Fruit fly (Drosophila melanogaster) whole organism, embryonic: Measurements from ENCODE around the gene wus.

Source experiments
- Atf-2 ChIP-seq: fragments of 200-800 bp; sonication (Bioruptor generic); optimal IDR thresholded peaks from 2 replicates; lab custom pipeline; 2016; ENCODE audit warnings: missing biosample characterization, missing genetic modification characterization
- B-H1 ChIP-seq: fragments of 200-800 bp; sonication (Bioruptor generic); IDR thresholded peaks from 3 replicates; pipeline ENCODE4 v1.3.6; 2022; ENCODE audit warnings: missing biosample characterization, missing genetic modification characterization
- Bgb ChIP-seq: fragments of 200-800 bp; sonication (Bioruptor generic); IDR thresholded peaks from 2 replicates; pipeline ENCODE4 v1.3.6; 2022; ENCODE audit warnings: missing biosample characterization, missing genetic modification characterization; ENCODE audit not compliant: partially characterized antibody
- CG10321 ChIP-seq: fragments of 200-800 bp; sonication (Bioruptor generic); IDR thresholded peaks from 2 replicates; pipeline ENCODE4 v1.3.6; 2022; ENCODE audit warnings: missing biosample characterization, missing genetic modification characterization
- CG11247 ChIP-seq: fragments of 200-800 bp; sonication (Bioruptor generic); IDR thresholded peaks from 2 replicates; pipeline ENCODE4 v1.3.6; 2022; ENCODE audit warnings: missing biosample characterization, missing genetic modification characterization
- CG12299 ChIP-seq: fragments of 200-800 bp; sonication (Bioruptor generic); optimal IDR thresholded peaks from 2 replicates; lab custom pipeline; 2018; ENCODE audit warnings: missing biosample characterization, mild to moderate bottlenecking, missing genetic modification characterization
- CG13624 ChIP-seq: fragments of 200-800 bp; sonication (Bioruptor generic); optimal IDR thresholded peaks from 2 replicates; lab custom pipeline; 2016; ENCODE audit warnings: missing biosample characterization, missing genetic modification characterization
- CG15479 ChIP-seq: fragments of 200-800 bp; sonication (Bioruptor generic); optimal IDR thresholded peaks from 3 replicates; lab custom pipeline; 2019; ENCODE audit warnings: missing biosample characterization, mild to moderate bottlenecking, missing genetic modification characterization, moderate library complexity
- CG1832 ChIP-seq: fragments of 200-800 bp; sonication (Bioruptor generic); optimal IDR thresholded peaks from 2 replicates; lab custom pipeline; 2017; ENCODE audit warnings: missing biosample characterization, mild to moderate bottlenecking, missing genetic modification characterization, inconsistent platforms
- CG3163 ChIP-seq: fragments of 200-800 bp; sonication (Bioruptor generic); optimal IDR thresholded peaks from 3 replicates; lab custom pipeline; 2016; ENCODE audit warnings: missing biosample characterization, missing genetic modification characterization
- CG4328 ChIP-seq: fragments of 200-800 bp; sonication (Bioruptor generic); optimal IDR thresholded peaks from 3 replicates; lab custom pipeline; 2017; ENCODE audit warnings: missing biosample characterization, missing genetic modification reagents, missing genetic modification characterization
- CG43689 ChIP-seq: fragments of 200-800 bp; sonication (Bioruptor generic); IDR thresholded peaks from 2 replicates; pipeline ENCODE4 v1.3.6; 2022; ENCODE audit warnings: missing biosample characterization, missing genetic modification characterization
- CG4404 ChIP-seq: fragments of 200-800 bp; sonication (Bioruptor generic); IDR thresholded peaks from 2 replicates; pipeline ENCODE4 v1.3.6; 2022; ENCODE audit warnings: missing biosample characterization, missing genetic modification characterization
- CG7372 ChIP-seq: fragments of 200-800 bp; sonication (Bioruptor generic); IDR thresholded peaks from 2 replicates; pipeline ENCODE4 v1.3.6; 2022; ENCODE audit warnings: missing biosample characterization, missing genetic modification characterization
- CG7928 ChIP-seq: fragments of 200-800 bp; sonication (Bioruptor generic); optimal IDR thresholded peaks from 2 replicates; lab custom pipeline; 2017; ENCODE audit warnings: missing biosample characterization, mild to moderate bottlenecking, missing genetic modification characterization
- CG8089 ChIP-seq: fragments of 200-800 bp; sonication (Bioruptor generic); optimal IDR thresholded peaks from 3 replicates; lab custom pipeline; 2016; ENCODE audit warnings: missing biosample characterization, missing genetic modification characterization
- CG9727 ChIP-seq: fragments of 200-800 bp; sonication (Bioruptor generic); optimal IDR thresholded peaks from 3 replicates; lab custom pipeline; 2017; ENCODE audit warnings: missing biosample characterization, mild to moderate bottlenecking, missing genetic modification characterization
- CG9817 ChIP-seq: fragments of 200-800 bp; sonication (Bioruptor generic); optimal IDR thresholded peaks from 2 replicates; lab custom pipeline; 2018; ENCODE audit warnings: missing biosample characterization, mild to moderate bottlenecking, missing genetic modification characterization, moderate library complexity
- CoRest ChIP-seq: fragments of 200-800 bp; sonication (Bioruptor generic); optimal IDR thresholded peaks from 3 replicates; lab custom pipeline; 2018; ENCODE audit warnings: missing biosample characterization, mild to moderate bottlenecking, missing genetic modification characterization, moderate library complexity
- D ChIP-seq, 2 experiments: fragments of 200-800 bp in 1 of 2; fragments of >200 bp in 1 of 2; sonication (Bioruptor generic) in 1 of 2; optimal IDR thresholded peaks; 2 replicates in 1 of 2; 3 replicates in 1 of 2; lab custom pipeline; 2017; ENCODE audit warnings: mild to moderate bottlenecking in 1 of 2, missing biosample characterization in 1 of 2, missing genetic modification characterization in 1 of 2, missing genetic modification reagents in 1 of 2
- D19A ChIP-seq: fragments of 200-800 bp; optimal IDR thresholded peaks from 3 replicates; lab custom pipeline; 2019; ENCODE audit warnings: missing biosample characterization, mild to moderate bottlenecking, missing genetic modification characterization, moderate library complexity
- Dek ChIP-seq: fragments of 200-800 bp; sonication (Bioruptor generic); optimal IDR thresholded peaks from 3 replicates; lab custom pipeline; 2019; ENCODE audit warnings: missing biosample characterization, mild to moderate bottlenecking, missing genetic modification characterization, moderate library complexity
- E2f1 ChIP-seq: fragments of 200-800 bp; sonication (Bioruptor generic); IDR thresholded peaks from 2 replicates; pipeline ENCODE4 v1.3.6; 2022; ENCODE audit warnings: missing biosample characterization, missing genetic modification characterization
- Hey ChIP-seq: fragments of 200-800 bp; sonication (Bioruptor generic); optimal IDR thresholded peaks from 3 replicates; lab custom pipeline; 2018; ENCODE audit warnings: missing biosample characterization, mild to moderate bottlenecking, missing genetic modification characterization
- Hr78 ChIP-seq, 2 experiments: fragments of 200-800 bp in 1 of 2; fragments of >200 bp in 1 of 2; sonication (Bioruptor generic) in 1 of 2; optimal IDR thresholded peaks; 2 replicates each; lab custom pipeline; 2017 to 2019; ENCODE audit warnings: missing biosample characterization in 2 of 2, missing genetic modification characterization in 2 of 2, mild to moderate bottlenecking in 1 of 2, moderate library complexity in 1 of 2
- Myb ChIP-seq: fragments of 200-800 bp; sonication (Bioruptor generic); optimal IDR thresholded peaks from 2 replicates; lab custom pipeline; 2016; ENCODE audit warnings: missing biosample characterization, missing genetic modification characterization
- Opbp ChIP-seq: fragments of 200-800 bp; sonication (Bioruptor generic); IDR thresholded peaks from 3 replicates; pipeline ENCODE4 v1.3.6; 2022; ENCODE audit warnings: missing biosample characterization, missing genetic modification characterization; ENCODE audit not compliant: partially characterized antibody
- PHDP ChIP-seq: fragments of 200-800 bp; sonication (Bioruptor generic); optimal IDR thresholded peaks from 3 replicates; lab custom pipeline; 2018; ENCODE audit warnings: missing biosample characterization, mild to moderate bottlenecking, missing genetic modification characterization, moderate library complexity
- Tbp ChIP-seq: fragments of >200 bp; optimal IDR thresholded peaks from 2 replicates; lab custom pipeline; 2018; ENCODE audit warnings: missing biosample characterization, missing genetic modification characterization
- Trl ChIP-seq, 3 experiments: fragments of >200 bp in 2 of 3; fragments of 200-800 bp in 1 of 3; sonication (Bioruptor generic) in 1 of 3; optimal IDR thresholded peaks; 2 replicates in 1 of 3; 3 replicates in 2 of 3; lab custom pipeline; 2016 to 2017; ENCODE audit warnings: missing biosample characterization in 1 of 3, missing genetic modification characterization in 1 of 3
- abd-A ChIP-seq: fragments of 200-800 bp; sonication (Bioruptor generic); optimal IDR thresholded peaks from 3 replicates; lab custom pipeline; 2019; ENCODE audit warnings: missing biosample characterization, mild to moderate bottlenecking, missing genetic modification characterization, moderate library complexity
- chif ChIP-seq, 2 experiments: fragments of 200-800 bp; sonication (Bioruptor generic); optimal IDR thresholded peaks; 3 replicates each; lab custom pipeline; 2016; ENCODE audit warnings: missing biosample characterization in 2 of 2, missing genetic modification characterization in 2 of 2
- danr ChIP-seq: fragments of 200-800 bp; sonication (Bioruptor generic); IDR thresholded peaks from 2 replicates; pipeline ENCODE4 v1.3.6; 2022; ENCODE audit warnings: missing biosample characterization, missing genetic modification characterization
- eve ChIP-seq, 2 experiments: fragments of >200 bp; optimal IDR thresholded peaks; 2 replicates each; lab custom pipeline; 2017; ENCODE audit warnings: missing biosample characterization in 2 of 2, missing genetic modification characterization in 2 of 2
- kah ChIP-seq: fragments of 200-800 bp; sonication (Bioruptor generic); optimal IDR thresholded peaks from 2 replicates; lab custom pipeline; 2018; ENCODE audit warnings: missing biosample characterization, mild to moderate bottlenecking, missing genetic modification characterization
- kay ChIP-seq: fragments of 200-800 bp; sonication (Bioruptor generic); optimal IDR thresholded peaks from 2 replicates; lab custom pipeline; 2016; ENCODE audit warnings: missing biosample characterization, missing genetic modification characterization
- kni ChIP-seq: fragments of 200-800 bp; sonication (Bioruptor generic); optimal IDR thresholded peaks from 3 replicates; lab custom pipeline; 2017; ENCODE audit warnings: mild to moderate bottlenecking, missing biosample characterization, missing genetic modification reagents, missing genetic modification characterization
- lab ChIP-seq: fragments of 200-800 bp; sonication (Bioruptor generic); optimal IDR thresholded peaks from 3 replicates; lab custom pipeline; 2017; ENCODE audit warnings: missing biosample characterization, missing genetic modification characterization, mild to moderate bottlenecking, moderate library complexity, missing genetic modification reagents
- lmd ChIP-seq: fragments of 200-800 bp; sonication (Bioruptor generic); IDR thresholded peaks from 2 replicates; pipeline ENCODE4 v1.3.6; 2022; ENCODE audit warnings: missing biosample characterization, missing genetic modification characterization
- mirr ChIP-seq: fragments of 200-800 bp; sonication (Bioruptor generic); optimal IDR thresholded peaks from 3 replicates; lab custom pipeline; 2018; ENCODE audit warnings: missing biosample characterization, mild to moderate bottlenecking, missing genetic modification characterization
- nmo ChIP-seq: fragments of 200-800 bp; sonication (Bioruptor generic); optimal IDR thresholded peaks from 2 replicates; lab custom pipeline; 2018; ENCODE audit warnings: missing biosample characterization, mild to moderate bottlenecking, missing genetic modification characterization, moderate library complexity
- oc ChIP-seq: fragments of 200-800 bp; sonication (Bioruptor generic); optimal IDR thresholded peaks from 2 replicates; lab custom pipeline; 2018; ENCODE audit warnings: missing biosample characterization, mild to moderate bottlenecking, missing genetic modification characterization, moderate library complexity
- odd ChIP-seq: fragments of 200-800 bp; sonication (Bioruptor generic); optimal IDR thresholded peaks from 2 replicates; lab custom pipeline; 2017; ENCODE audit warnings: missing biosample characterization, mild to moderate bottlenecking, missing genetic modification characterization
- pum ChIP-seq: fragments of 200-800 bp; sonication (Bioruptor generic); optimal IDR thresholded peaks from 2 replicates; lab custom pipeline; 2016; ENCODE audit warnings: missing biosample characterization, missing genetic modification characterization
- rib ChIP-seq: fragments of 200-800 bp; sonication (Bioruptor generic); IDR thresholded peaks from 2 replicates; pipeline ENCODE4 v1.3.6; 2022; ENCODE audit warnings: missing biosample characterization, missing genetic modification characterization
- salm ChIP-seq: fragments of 200-800 bp; sonication (Bioruptor generic); optimal IDR thresholded peaks from 2 replicates; lab custom pipeline; 2018; ENCODE audit warnings: missing biosample characterization, mild to moderate bottlenecking, missing genetic modification characterization
- twi ChIP-seq: fragments of 200-800 bp; optimal IDR thresholded peaks from 2 replicates; lab custom pipeline; 2019; ENCODE audit warnings: missing biosample characterization, mild to moderate bottlenecking, missing genetic modification characterization, moderate library complexity
- yki ChIP-seq: fragments of >200 bp; optimal IDR thresholded peaks from 3 replicates; lab custom pipeline; 2018
- zfh1 ChIP-seq: fragments of 200-800 bp; sonication (Bioruptor generic); IDR thresholded peaks from 3 replicates; pipeline ENCODE4 v1.3.6; 2022; ENCODE audit warnings: missing biosample characterization, missing genetic modification characterization

wus gene

DNA sequence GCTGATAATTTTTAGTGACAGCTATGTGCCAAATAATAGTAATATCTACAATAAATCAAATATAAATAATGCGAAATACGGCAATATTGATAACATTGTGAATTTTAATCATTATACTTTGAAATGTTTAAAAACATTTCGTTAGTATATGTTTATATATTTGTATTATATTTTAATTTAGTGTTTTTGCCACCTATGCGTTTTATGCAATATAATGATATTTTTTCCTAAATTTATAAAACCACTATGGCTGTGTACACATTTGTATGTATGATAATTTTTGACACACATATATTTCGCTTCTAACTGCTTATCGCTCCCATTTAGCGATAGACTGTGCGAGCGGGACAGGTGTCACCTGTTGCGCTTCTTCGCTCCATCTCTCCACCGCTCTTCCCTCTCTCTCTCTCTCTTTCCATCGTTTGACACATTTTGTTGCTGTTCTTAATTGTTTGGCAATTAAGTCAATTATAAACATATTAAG, 3.4 kb upstream of the wus start (continued):
- TF ChIP-seq Opbp (GFP tag; lab: Robert Waterston, UW) (no peak), lab (GFP tag; lab: Kevin White, UChicago) (peak; percentile 83), Hr78 (GFP tag; optimal IDR thresholded peaks at IDR 0.05; lab: Kevin White, UChicago) (no peak)

dm6 chrX:16943515-16943850, 2.8 kb upstream of the wus start:
- no peak for TF ChIP-seq mirr
- TF ChIP-seq eve (GFP tag; optimal IDR thresholded peaks at IDR 0.05; lab: Kevin White, UChicago): no peak
- peak; percentile 23 for TF ChIP-seq CG15479
- TF ChIP-seq Hey: no peak
- TF ChIP-seq CG4404 (GFP tag; lab: Robert Waterston, UW): no peak
- TF ChIP-seq CG10321 (GFP tag; lab: Robert Waterston, UW): no peak
- TF ChIP-seq CG9727 (GFP tag; lab: Kevin White, UChicago): no peak
- TF ChIP-seq oc (tag; lab: Kevin White, UChicago): no peak
- no peak for TF ChIP-seq CG12299 (tag; lab: Kevin White, UChicago)
- no peak for TF ChIP-seq CG7372 (GFP tag; lab: Robert Waterston, UW)
- no peak for TF ChIP-seq CG7928
- TF ChIP-seq abd-A (tag; lab: Kevin White, UChicago): no peak
- TF ChIP-seq D (optimal IDR thresholded peaks at IDR 0.05; lab: Kevin White, UChicago): no peak
- peak; percentile 42 for TF ChIP-seq D (GFP tag; optimal IDR thresholded peaks at IDR 0.05; lab: Kevin White, UChicago)
- TF ChIP-seq CoRest (tag; lab: Kevin White, UChicago): no peak
- TF ChIP-seq D19A: no peak
- peak; percentile 51 for TF ChIP-seq kay (GFP tag; lab: Kevin White, UChicago)
- no peak for TF ChIP-seq Tbp (GFP tag; lab: Kevin White, UChicago)
- TF ChIP-seq kah (GFP tag; lab: Kevin White, UChicago): no peak
- no peak for TF ChIP-seq CG43689 (GFP tag; lab: Robert Waterston, UW)
- TF ChIP-seq PHDP (tag; lab: Kevin White, UChicago): no peak
- 0 out of 2 replicates have a peak, but pooled peaks have one; percentile 2 for TF ChIP-seq rib (GFP tag; lab: Robert Waterston, UW)
- no peak for TF ChIP-seq pum (GFP tag; lab: Kevin White, UChicago)
- TF ChIP-seq danr (GFP tag; lab: Robert Waterston, UW): no peak
- TF ChIP-seq Trl (optimal IDR thresholded peaks at IDR 0.05; lab: Kevin White, UChicago): peak; percentile 29 to 78
- no peak for TF ChIP-seq Trl (GFP tag; optimal IDR thresholded peaks at IDR 0.05; lab: Kevin White, UChicago)
- peak; percentile 51 for TF ChIP-seq kni (GFP tag; lab: Kevin White, UChicago)
- no peak for TF ChIP-seq salm (tag; lab: Kevin White, UChicago)
- TF ChIP-seq Bgb (GFP tag; lab: Robert Waterston, UW): no peak
- no peak for TF ChIP-seq CG3163
- TF ChIP-seq nmo (GFP tag; lab: Kevin White, UChicago): no peak
- TF ChIP-seq E2f1 (GFP tag; lab: Robert Waterston, UW): no peak
- no peak for TF ChIP-seq CG9817 (tag; lab: Kevin White, UChicago)
- no peak for TF ChIP-seq Dek
- no peak for TF ChIP-seq odd (GFP tag; lab: Kevin White, UChicago)
- TF ChIP-seq twi (tag; lab: Kevin White, UChicago): no peak
- no peak for TF ChIP-seq Atf-2 (GFP tag; lab: Kevin White, UChicago)
- TF ChIP-seq CG11247 (GFP tag; lab: Robert Waterston, UW): no peak
- no peak for TF ChIP-seq yki (lab: Kevin White, UChicago)
- TF ChIP-seq zfh1 (GFP tag; lab: Robert Waterston, UW): no peak
- TF ChIP-seq Myb (GFP tag; lab: Kevin White, UChicago): no peak
- TF ChIP-seq B-H1 (GFP tag; lab: Robert Waterston, UW): no peak
- no peak for TF ChIP-seq lmd (GFP tag; lab: Robert Waterston, UW)
- no peak for TF ChIP-seq CG4328
- TF ChIP-seq chif (GFP tag; optimal IDR thresholded peaks at IDR 0.05; lab: Kevin White, UChicago): no peak
- no peak for TF ChIP-seq CG8089
- peak; percentile 67 for TF ChIP-seq CG1832
- TF ChIP-seq CG13624: no peak
